Worm (Caenorhabditis elegans): ENCODE measurements around the gene C01G6.4.

Gene C01G6.4

ce11 chrII:9272942-9273341 is at the start of gene C01G6.4:
Gene C01G6.4, minus strand, starts transcription at chrII:9273042.
- TF ChIP-seq ceh-83 (GFP tag; optimal IDR thresholded peaks at IDR 0.05) (no peak), ces-1 (GFP tag; optimal IDR thresholded peaks at IDR 0.05) (no peak), blmp-1 (tag; optimal IDR thresholded peaks at IDR 0.05) (no peak), lsy-2 (tag; optimal IDR thresholded peaks at IDR 0.05) (no peak), unc-120 (tag; optimal IDR thresholded peaks at IDR 0.05; ENCODE audit: poor library complexity, severe bottlenecking) (no peak)

- TF ChIP-seq nhr-2 (tag; optimal IDR thresholded peaks at IDR 0.05) (no peak), lin-32 (GFP tag; optimal IDR thresholded peaks at IDR 0.05) (no peak), ham-2 (GFP tag; optimal IDR thresholded peaks at IDR 0.05) (no peak), hlh-1 (tag; optimal IDR thresholded peaks at IDR 0.05) (no peak), M03D4.4 (tag; optimal IDR thresholded peaks at IDR 0.05) (no peak), nhr-28 (tag; optimal IDR thresholded peaks at IDR 0.05) (no peak), unc-120 (tag; optimal IDR thresholded peaks at IDR 0.05; ENCODE audit: poor library complexity, severe bottlenecking) (no peak), tbx-8 (GFP tag; optimal IDR thresholded peaks at IDR 0.05) (no peak)
These were observed 46.4 kb upstream of the C01G6.4 start, which contains the start of the genes csa-1 and wdfy-2 for ce11 chrII:9319058-9319915. Gene csa-1, minus strand, starts transcription at chrII:9319726. Gene wdfy-2, plus strand, starts transcription at chrII:9319865.

ce11 chrII:9316801-9317200 is 44.0 kb upstream of the C01G6.4 start:
- TF ChIP-seq snpc-4 (tag; optimal IDR thresholded peaks at IDR 0.05) (no peak), cnd-1 (tag; optimal IDR thresholded peaks at IDR 0.05) (peak; percentile 30), ceh-83 (GFP tag; optimal IDR thresholded peaks at IDR 0.05) (no peak), nhr-2 (tag; optimal IDR thresholded peaks at IDR 0.05) (peak; percentile 93), pha-4 (tag; optimal IDR thresholded peaks at IDR 0.05) (peak; percentile 2), zip-8 (tag; optimal IDR thresholded peaks at IDR 0.05) (peak; percentile 72), unc-39 (tag; optimal IDR thresholded peaks at IDR 0.05) (peak; percentile 38), lsy-2 (tag; optimal IDR thresholded peaks at IDR 0.05) (no peak)

ce11 chrII:9315692-9316091 is 42.9 kb upstream of the C01G6.4 start:
- TF ChIP-seq ces-1 (GFP tag; optimal IDR thresholded peaks at IDR 0.05) (peak; percentile 57), unc-62 (GFP tag; optimal IDR thresholded peaks at IDR 0.05) (peak; percentile 91), nhr-28 (tag; optimal IDR thresholded peaks at IDR 0.05) (no peak)

ce11 chrII:9314733-9315132 is 41.9 kb upstream of the C01G6.4 start:
- no peak for TF ChIP-seq nhr-12 (tag; optimal IDR thresholded peaks at IDR 0.05)
- TF ChIP-seq mep-1 (tag; optimal IDR thresholded peaks at IDR 0.05), result no peak
- TF ChIP-seq hlh-1 (tag; optimal IDR thresholded peaks at IDR 0.05), result no peak
- TF ChIP-seq mls-2 (tag; optimal IDR thresholded peaks at IDR 0.05), result no peak
- TF ChIP-seq snpc-4 (tag; optimal IDR thresholded peaks at IDR 0.05), result no peak
- TF ChIP-seq unc-39 (tag; optimal IDR thresholded peaks at IDR 0.05), result no peak
- no peak for TF ChIP-seq ztf-11 (tag; optimal IDR thresholded peaks at IDR 0.05)
- TF ChIP-seq flh-1 (GFP tag; optimal IDR thresholded peaks at IDR 0.05), result no peak
- no peak for TF ChIP-seq blmp-1 (tag; optimal IDR thresholded peaks at IDR 0.05)
- no peak for TF ChIP-seq ceh-43 (GFP tag; optimal IDR thresholded peaks at IDR 0.05)
- TF ChIP-seq elt-3 (tag; optimal IDR thresholded peaks at IDR 0.05), result no peak
- TF ChIP-seq ceh-39 (tag; optimal IDR thresholded peaks at IDR 0.05), result no peak
- TF ChIP-seq nhr-76 (tag; optimal IDR thresholded peaks at IDR 0.05), result no peak
- no peak for TF ChIP-seq nhr-2 (tag; optimal IDR thresholded peaks at IDR 0.05)
- TF ChIP-seq ceh-83 (GFP tag; optimal IDR thresholded peaks at IDR 0.05), result no peak
- TF ChIP-seq lsy-2 (tag; optimal IDR thresholded peaks at IDR 0.05), result no peak
- TF ChIP-seq cnd-1 (tag; optimal IDR thresholded peaks at IDR 0.05), result no peak
- TF ChIP-seq lin-13 (tag; optimal IDR thresholded peaks at IDR 0.05), result no peak
- TF ChIP-seq M03D4.4 (tag; optimal IDR thresholded peaks at IDR 0.05), result no peak

ce11 chrII:9313335-9313734 is 40.5 kb upstream of the C01G6.4 start:
- no peak for TF ChIP-seq pha-4 (tag; optimal IDR thresholded peaks at IDR 0.05)
- TF ChIP-seq ztf-11 (tag; optimal IDR thresholded peaks at IDR 0.05), result no peak
- TF ChIP-seq snpc-4 (tag; optimal IDR thresholded peaks at IDR 0.05), result no peak
- TF ChIP-seq mls-2 (tag; optimal IDR thresholded peaks at IDR 0.05), result peak; percentile 1
- TF ChIP-seq elt-3 (tag; optimal IDR thresholded peaks at IDR 0.05), result no peak
- peak; percentile 50 for TF ChIP-seq ces-1 (GFP tag; optimal IDR thresholded peaks at IDR 0.05)
- TF ChIP-seq elt-1 (tag; optimal IDR thresholded peaks at IDR 0.05; ENCODE audit: borderline replicate concordance, insufficient read depth), result no peak
